Worm (Caenorhabditis elegans) whole organism, L3 larva: ENCODE results near the gene sre-6.

ENCODE experiments used
- ama-1 ChIP-seq: fragments of 150-350 bp; optimal IDR thresholded peaks from 2 replicates; lab custom pipeline; 2018
- ceh-16 ChIP-seq: sonication (generic microtip); optimal IDR thresholded peaks from 2 replicates; lab custom pipeline; 2017; ENCODE audit warnings: missing biosample characterization, missing genetic modification characterization
- ceh-28 ChIP-seq: fragments of 150-350 bp; optimal IDR thresholded peaks from 2 replicates; lab custom pipeline; 2014; ENCODE audit warnings: missing biosample characterization, missing genetic modification reagents, missing genetic modification characterization
- ceh-82 ChIP-seq: fragments of 150-350 bp; optimal IDR thresholded peaks from 2 replicates; lab custom pipeline; 2014; ENCODE audit warnings: missing biosample characterization, missing genetic modification characterization
- daf-12 ChIP-seq: fragments of 150-350 bp; optimal IDR thresholded peaks from 2 replicates; lab custom pipeline; 2014; ENCODE audit warnings: missing biosample characterization, missing genetic modification reagents, missing genetic modification characterization
- egl-27 ChIP-seq: sonication (generic microtip); optimal IDR thresholded peaks from 4 replicates; lab custom pipeline; 2017; ENCODE audit warnings: missing biosample characterization, missing genetic modification reagents, missing genetic modification characterization
- elt-3 ChIP-seq, 3 experiments: fragments of 150-350 bp in 1 of 3; sonication (generic microtip) in 2 of 3; optimal IDR thresholded peaks; 2 replicates in 2 of 3; 4 replicates in 1 of 3; lab custom pipeline; 2014 to 2017; ENCODE audit warnings: missing biosample characterization in 3 of 3, missing genetic modification characterization in 3 of 3
- lin-15B ChIP-seq: fragments of 150-350 bp; optimal IDR thresholded peaks from 2 replicates; lab custom pipeline; 2014; ENCODE audit warnings: missing biosample characterization, missing genetic modification characterization
- mdl-1 ChIP-seq: fragments of 150-350 bp; optimal IDR thresholded peaks from 2 replicates; lab custom pipeline; 2014; ENCODE audit warnings: missing biosample characterization, missing genetic modification characterization
- pqm-1 ChIP-seq: fragments of 150-350 bp; optimal IDR thresholded peaks from 2 replicates; lab custom pipeline; 2017; ENCODE audit warnings: missing biosample characterization, missing genetic modification characterization, inconsistent platforms
- ztf-4 ChIP-seq: fragments of 150-350 bp; optimal IDR thresholded peaks from 2 replicates; lab custom pipeline; 2014; ENCODE audit warnings: missing biosample characterization, missing genetic modification characterization

ce11 chrV:10768892-10769291 is 6.3 kb upstream of the sre-6 start:
- no peak for TF ChIP-seq ceh-16 (tag; lab: Kevin White, UChicago)
- no peak for TF ChIP-seq ama-1 (lab: Kevin White, UChicago)
- TF ChIP-seq lin-15B, result no peak
- no peak for TF ChIP-seq ceh-28 (tag; lab: Kevin White, UChicago)
- no peak for TF ChIP-seq ceh-82 (tag; lab: Kevin White, UChicago)
- TF ChIP-seq egl-27 (tag; lab: Kevin White, UChicago), result no peak
- TF ChIP-seq daf-12 (tag; lab: Kevin White, UChicago), result no peak
- TF ChIP-seq elt-3 (tag; optimal IDR thresholded peaks at IDR 0.05; lab: Kevin White, UChicago), result no peak
- TF ChIP-seq pqm-1 (tag; lab: Kevin White, UChicago), result no peak
- no peak for TF ChIP-seq mdl-1 (tag; lab: Kevin White, UChicago)
- no peak for TF ChIP-seq ztf-4 (tag; lab: Kevin White, UChicago)
